Worm (Caenorhabditis elegans) whole organism, midembryonic: Measurements from ENCODE around the gene srz-96.

Experiments used
- T22C8.4 ChIP-seq: fragments of 200-800 bp; sonication (Bioruptor generic); IDR thresholded peaks from 2 replicates; pipeline ENCODE4 v1.3.6; 2022; ENCODE audit warnings: missing genetic modification characterization, missing compliant biosample characterization
- cog-1 ChIP-seq: sonication (generic microtip); optimal IDR thresholded peaks from 2 replicates; lab custom pipeline; 2016; ENCODE audit warnings: missing genetic modification characterization, missing compliant biosample characterization
- flt-1 ChIP-seq: fragments of 200-800 bp; sonication (Bioruptor generic); IDR thresholded peaks from 2 replicates; pipeline ENCODE4 v1.3.6; 2022; ENCODE audit warnings: missing genetic modification characterization, missing compliant biosample characterization
- klf-2 ChIP-seq: fragments of 200-800 bp; sonication (Bioruptor generic); conservative IDR thresholded peaks from 2 replicates; pipeline ENCODE4 v1.3.6; 2022; ENCODE audit warnings: missing genetic modification reagents, missing genetic modification characterization, missing compliant biosample characterization
- med-1 ChIP-seq: sonication (generic microtip); optimal IDR thresholded peaks from 2 replicates; lab custom pipeline; 2017; ENCODE audit warnings: missing genetic modification characterization, mild to moderate bottlenecking, missing compliant biosample characterization, antibody characterized with exemption, missing genetic modification reagents; ENCODE audit not compliant: insufficient read depth
- ref-1 ChIP-seq: fragments of 200-800 bp; sonication (Bioruptor generic); conservative IDR thresholded peaks from 2 replicates; pipeline ENCODE4 v1.3.6; 2022; ENCODE audit warnings: missing genetic modification reagents, missing genetic modification characterization, missing compliant biosample characterization
- tab-1 ChIP-seq: fragments of 200-800 bp; sonication (Bioruptor generic); IDR thresholded peaks from 2 replicates; pipeline ENCODE4 v1.3.6; 2022; ENCODE audit warnings: missing genetic modification characterization, missing compliant biosample characterization
- ztf-23 ChIP-seq: fragments of 200-800 bp; sonication (Bioruptor generic); IDR thresholded peaks from 2 replicates; pipeline ENCODE4 v1.3.6; 2022; ENCODE audit warnings: missing genetic modification reagents, missing genetic modification characterization, missing compliant biosample characterization
- ztf-29 ChIP-seq: fragments of 200-800 bp; sonication (Bioruptor generic); IDR thresholded peaks from 2 replicates; pipeline ENCODE4 v1.3.6; 2022; ENCODE audit warnings: missing genetic modification reagents, missing genetic modification characterization, missing compliant biosample characterization

ce11 chrV:17223305-17223704 is 24.3 kb downstream of the srz-96 start, which contains the start of gene srh-252:
- TF ChIP-seq T22C8.4 (GFP tag; lab: Robert Waterston, UW) = no peak
- no peak for TF ChIP-seq tab-1
- TF ChIP-seq cog-1 = no peak
- no peak for TF ChIP-seq klf-2 (GFP tag; lab: Robert Waterston, UW)
- no peak for TF ChIP-seq flt-1 (GFP tag; lab: Robert Waterston, UW)
- no peak for TF ChIP-seq ref-1 (GFP tag; lab: Robert Waterston, UW)
- no peak for TF ChIP-seq ztf-29
- TF ChIP-seq med-1 (GFP tag; lab: Kevin White, UChicago) = no peak
- no peak for TF ChIP-seq ztf-23 (GFP tag; lab: Robert Waterston, UW)
